Fruit fly (Drosophila melanogaster): ENCODE results near the gene CG17127.

Gene CG17127

DNA sequence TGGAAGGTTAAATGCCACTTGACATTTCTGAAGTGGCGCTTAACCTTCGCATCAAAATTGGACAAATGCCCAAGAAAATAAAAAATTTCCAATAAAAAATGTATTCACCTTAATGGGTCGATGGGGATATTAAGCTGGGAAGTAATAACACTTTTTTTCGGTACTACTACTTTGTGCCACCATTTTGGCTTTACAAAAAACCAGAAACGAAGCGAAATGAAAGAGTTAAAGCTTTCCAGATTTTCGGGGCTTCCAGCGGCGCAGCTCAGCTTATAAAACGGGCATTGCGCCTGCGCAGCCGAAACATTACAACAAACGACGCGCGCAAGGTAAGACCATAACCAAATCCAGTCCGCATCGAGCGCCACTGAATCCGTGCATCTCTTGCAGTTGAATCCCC, at the start of gene CG17127:
Gene CG17127, plus strand, starts transcription at position 301 of the 400 bp plus-strand sequence.
- TF ChIP-seq D1 (tag; optimal IDR thresholded peaks at IDR 0.05) (no peak), CG15710 (tag; optimal IDR thresholded peaks at IDR 0.05) (no peak), CG32121 (GFP tag; IDR thresholded peaks at IDR 0.05) (no peak), CG8301 (tag; optimal IDR thresholded peaks at IDR 0.05) (no peak), Snoo (tag; optimal IDR thresholded peaks at IDR 0.05) (no peak), Pif1A (GFP tag; optimal IDR thresholded peaks at IDR 0.05) (no peak), CG14655 (GFP tag; optimal IDR thresholded peaks at IDR 0.05) (no peak), CG34367 (tag; optimal IDR thresholded peaks at IDR 0.05) (no peak), CG17806 (tag; optimal IDR thresholded peaks at IDR 0.05) (no peak), EcR (GFP tag; optimal IDR thresholded peaks at IDR 0.05) (no peak), gl (tag; optimal IDR thresholded peaks at IDR 0.05) (no peak), CG8159 (tag; optimal IDR thresholded peaks at IDR 0.05) (no peak)

dm6 chr2L:10721535-10721934, 49.1 kb upstream of the CG17127 start:
- TF ChIP-seq Snoo (tag; optimal IDR thresholded peaks at IDR 0.05) (no peak), D1 (tag; optimal IDR thresholded peaks at IDR 0.05) (peak; percentile 56), CG15710 (tag; optimal IDR thresholded peaks at IDR 0.05) (no peak)

dm6 chr2L:10723903-10724302, 46.8 kb upstream of the CG17127 start, which contains the start of gene CG6431:
Gene CG6431, plus strand, starts transcription at chr2L:10724203.
- no peak for TF ChIP-seq CG8301 (tag; optimal IDR thresholded peaks at IDR 0.05)
- TF ChIP-seq fd96Ca (GFP tag; IDR thresholded peaks at IDR 0.05) = no peak
- no peak for TF ChIP-seq gl (tag; optimal IDR thresholded peaks at IDR 0.05)
- TF ChIP-seq CG15710 (tag; optimal IDR thresholded peaks at IDR 0.05) = no peak
- no peak for TF ChIP-seq Pif1A (GFP tag; optimal IDR thresholded peaks at IDR 0.05)
- TF ChIP-seq CG32121 (GFP tag; IDR thresholded peaks at IDR 0.05) = no peak
- TF ChIP-seq Snoo (tag; optimal IDR thresholded peaks at IDR 0.05) = no peak
- TF ChIP-seq CG17806 (tag; optimal IDR thresholded peaks at IDR 0.05) = no peak
- TF ChIP-seq EcR (GFP tag; optimal IDR thresholded peaks at IDR 0.05) = no peak
- no peak for TF ChIP-seq CG12605 (GFP tag; IDR thresholded peaks at IDR 0.05)
- TF ChIP-seq D1 (tag; optimal IDR thresholded peaks at IDR 0.05) = no peak
- TF ChIP-seq CG14655 (GFP tag; optimal IDR thresholded peaks at IDR 0.05) = no peak
- TF ChIP-seq CG8159 (tag; optimal IDR thresholded peaks at IDR 0.05) = no peak
- TF ChIP-seq Pif1B (GFP tag; optimal IDR thresholded peaks at IDR 0.05) = no peak
- no peak for TF ChIP-seq CG34367 (tag; optimal IDR thresholded peaks at IDR 0.05)
- no peak for TF ChIP-seq CG10348 (GFP tag; IDR thresholded peaks at IDR 0.05)
- TF ChIP-seq CG4496 (GFP tag; IDR thresholded peaks at IDR 0.05) = no peak
- no peak for TF ChIP-seq rn (GFP tag; IDR thresholded peaks at IDR 0.05)
- no peak for TF ChIP-seq Ets98B (GFP tag; IDR thresholded peaks at IDR 0.05)

dm6 chr2L:10728751-10729150, 41.9 kb upstream of the CG17127 start, which contains the start of gene CG6443:
Gene CG6443, plus strand, starts transcription at chr2L:10728978.
- TF ChIP-seq CG34367 (tag; optimal IDR thresholded peaks at IDR 0.05) (no peak), fd96Ca (GFP tag; IDR thresholded peaks at IDR 0.05) (no peak), D1 (tag; optimal IDR thresholded peaks at IDR 0.05) (no peak), CG4496 (GFP tag; IDR thresholded peaks at IDR 0.05) (no peak), CG13204 (GFP tag; optimal IDR thresholded peaks at IDR 0.05) (no peak), Snoo (tag; optimal IDR thresholded peaks at IDR 0.05) (no peak), Pif1A (GFP tag; optimal IDR thresholded peaks at IDR 0.05) (no peak), CG9948 (tag; optimal IDR thresholded peaks at IDR 0.05) (no peak), CG14655 (GFP tag; optimal IDR thresholded peaks at IDR 0.05) (no peak), CG8301 (tag; optimal IDR thresholded peaks at IDR 0.05) (no peak), CG10348 (GFP tag; IDR thresholded peaks at IDR 0.05) (no peak), CG12605 (GFP tag; IDR thresholded peaks at IDR 0.05) (no peak), CG8159 (tag; optimal IDR thresholded peaks at IDR 0.05) (no peak), Ets98B (GFP tag; IDR thresholded peaks at IDR 0.05) (no peak), gl (tag; optimal IDR thresholded peaks at IDR 0.05) (no peak), CG17806 (tag; optimal IDR thresholded peaks at IDR 0.05) (no peak), rn (GFP tag; IDR thresholded peaks at IDR 0.05) (no peak), Pif1B (GFP tag; optimal IDR thresholded peaks at IDR 0.05) (no peak), CG15710 (tag; optimal IDR thresholded peaks at IDR 0.05) (no peak), EcR (GFP tag; optimal IDR thresholded peaks at IDR 0.05) (no peak)

dm6 chr2L:10729955-10730354, 40.7 kb upstream of the CG17127 start, which contains the start of gene CG17118:
Gene CG17118, plus strand, starts transcription at chr2L:10730255.
- no peak for TF ChIP-seq CG15710 (tag; optimal IDR thresholded peaks at IDR 0.05)

dm6 chr2L:10732343-10732808, 38.3 kb upstream of the CG17127 start, which contains the start of the genes EMC3 and Dpy-30L1:
Gene EMC3, minus strand, starts transcription at chr2L:10732423.
Gene Dpy-30L1, plus strand, starts transcription at chr2L:10732653.
- TF ChIP-seq CG17806 (tag; optimal IDR thresholded peaks at IDR 0.05) (peak; percentile 35), CG9948 (tag; optimal IDR thresholded peaks at IDR 0.05) (peak; percentile 5), CG15710 (tag; optimal IDR thresholded peaks at IDR 0.05) (peak; percentile 53), CG34367 (tag; optimal IDR thresholded peaks at IDR 0.05) (no peak), D1 (tag; optimal IDR thresholded peaks at IDR 0.05) (no peak), CG8159 (tag; optimal IDR thresholded peaks at IDR 0.05) (no peak), CG4496 (GFP tag; IDR thresholded peaks at IDR 0.05) (peak; percentile 20; the same call in 1 of the 3 replicates), Snoo (tag; optimal IDR thresholded peaks at IDR 0.05) (peak; percentile 27), CG32121 (GFP tag; IDR thresholded peaks at IDR 0.05) (no peak), Ets98B (GFP tag; IDR thresholded peaks at IDR 0.05) (peak; percentile 43; the same call in 1 of the 2 replicates), CG13204 (GFP tag; optimal IDR thresholded peaks at IDR 0.05) (no peak)

Data from whole organism, pupa.